Fruit fly (Drosophila melanogaster): ENCODE measurements around the gene PGRP-SA.
A peak's percentile ranks its signal among the peaks of the same experiment; 100 is the strongest.

PGRP-SA gene

DNA sequence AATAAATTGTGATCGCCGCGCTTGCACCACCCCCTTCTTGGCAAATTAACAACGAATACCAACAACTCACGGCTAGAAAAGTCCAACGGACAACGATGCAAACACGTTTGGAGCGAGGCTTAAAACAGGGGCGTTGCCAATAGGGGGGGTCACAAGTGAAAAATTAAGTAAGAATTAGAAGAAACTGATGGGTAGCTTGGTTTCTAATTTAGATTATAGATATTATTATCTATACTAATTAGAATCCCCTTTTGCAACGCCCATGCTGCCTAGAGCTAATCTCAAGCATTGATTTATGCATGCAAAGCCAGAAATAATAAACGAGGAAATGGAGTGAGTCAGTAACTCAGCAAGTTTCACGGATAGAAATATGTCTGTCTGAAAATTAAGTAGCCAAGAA lies 43.0 kb upstream of the PGRP-SA start (continued):
- TF ChIP-seq D (optimal IDR thresholded peaks at IDR 0.05), result no peak
- peak; percentile 20 for TF ChIP-seq D (GFP tag; optimal IDR thresholded peaks at IDR 0.05)
- TF ChIP-seq E2f1 (GFP tag; IDR thresholded peaks at IDR 0.05), result peak; percentile 78
- TF ChIP-seq Optix (GFP tag; IDR thresholded peaks at IDR 0.05), result peak; percentile 70; the same call in 2 of the 3 replicates
- TF ChIP-seq Hr3 (GFP tag; optimal IDR thresholded peaks at IDR 0.05), result peak; percentile 58
- peak; percentile 8 for TF ChIP-seq jing (GFP tag; optimal IDR thresholded peaks at IDR 0.05)
- peak; percentile 78 for TF ChIP-seq HLH3B (GFP tag; IDR thresholded peaks at IDR 0.05)
- TF ChIP-seq Oli (tag; optimal IDR thresholded peaks at IDR 0.05), result peak; percentile 65
- TF ChIP-seq lmd (GFP tag; IDR thresholded peaks at IDR 0.05), result peak; percentile 88
- TF ChIP-seq CG7372 (GFP tag; IDR thresholded peaks at IDR 0.05), result peak; percentile 83
- peak; percentile 84 for TF ChIP-seq row (GFP tag; IDR thresholded peaks at IDR 0.05)
- TF ChIP-seq CG12391 (tag; optimal IDR thresholded peaks at IDR 0.05), result peak; percentile 66
- peak; percentile 78 for TF ChIP-seq H2.0 (GFP tag; IDR thresholded peaks at IDR 0.05)
- no peak for TF ChIP-seq ash1 (GFP tag; optimal IDR thresholded peaks at IDR 0.05)
- TF ChIP-seq CG15269 (tag; optimal IDR thresholded peaks at IDR 0.05), result peak; percentile 86
- TF ChIP-seq CG1603 (tag; optimal IDR thresholded peaks at IDR 0.05), result peak; percentile 48
- no peak for TF ChIP-seq cg (GFP tag; optimal IDR thresholded peaks at IDR 0.05)
- peak; percentile 43 for TF ChIP-seq CG7987 (GFP tag; optimal IDR thresholded peaks at IDR 0.05)
- peak; percentile 1 for TF ChIP-seq ab (GFP tag; optimal IDR thresholded peaks at IDR 0.05)
- no peak for TF ChIP-seq CG9797 (GFP tag; optimal IDR thresholded peaks at IDR 0.05)
- no peak for TF ChIP-seq Spps (tag; optimal IDR thresholded peaks at IDR 0.05)
- peak; percentile 95 for TF ChIP-seq Drgx (GFP tag; IDR thresholded peaks at IDR 0.05)
- no peak for TF ChIP-seq pum (GFP tag; optimal IDR thresholded peaks at IDR 0.05)
- TF ChIP-seq CHES-1-like (GFP tag; optimal IDR thresholded peaks at IDR 0.05), result no peak
- TF ChIP-seq vfl (GFP tag; optimal IDR thresholded peaks at IDR 0.05), result peak; percentile 41
- TF ChIP-seq CG4328 (GFP tag; optimal IDR thresholded peaks at IDR 0.05), result no peak
- no peak for TF ChIP-seq Doc3 (GFP tag; IDR thresholded peaks at IDR 0.05; ENCODE audit: partially characterized antibody)
- peak; percentile 55 for TF ChIP-seq slou (GFP tag; optimal IDR thresholded peaks at IDR 0.05)
- no peak for TF ChIP-seq vnd (GFP tag; IDR thresholded peaks at IDR 0.05; ENCODE audit: partially characterized antibody)
- peak; percentile 79 for TF ChIP-seq esg (GFP tag; conservative IDR thresholded peaks at IDR 0.05)
- no peak for TF ChIP-seq dm (GFP tag; optimal IDR thresholded peaks at IDR 0.05)
- TF ChIP-seq CG15696 (tag; optimal IDR thresholded peaks at IDR 0.05), result no peak
- TF ChIP-seq chn (GFP tag; optimal IDR thresholded peaks at IDR 0.05), result peak; percentile 38
- peak; percentile 34 for TF ChIP-seq Chrac-16 (GFP tag; optimal IDR thresholded peaks at IDR 0.05)
- TF ChIP-seq CG1647 (GFP tag; optimal IDR thresholded peaks at IDR 0.05), result peak; percentile 0
- TF ChIP-seq CG14667 (GFP tag; IDR thresholded peaks at IDR 0.05), result peak; percentile 69; the same call in 1 of the 2 replicates
- peak; percentile 71 for TF ChIP-seq Hmr (GFP tag; optimal IDR thresholded peaks at IDR 0.05)
- peak; percentile 66; the same call in 1 of the 3 replicates for TF ChIP-seq ase (GFP tag; IDR thresholded peaks at IDR 0.05)
- no peak for TF ChIP-seq CG16813 (GFP tag; IDR thresholded peaks at IDR 0.05; ENCODE audit: partially characterized antibody)
- peak; percentile 19 for TF ChIP-seq kah (GFP tag; optimal IDR thresholded peaks at IDR 0.05)
- TF ChIP-seq fu2 (GFP tag; optimal IDR thresholded peaks at IDR 0.05), result no peak
- 0 out of 3 replicates have a peak, but pooled peaks have one; percentile 52 for TF ChIP-seq CG11093 (GFP tag; IDR thresholded peaks at IDR 0.05)
- peak; percentile 74 for TF ChIP-seq stc (GFP tag; IDR thresholded peaks at IDR 0.05)
- TF ChIP-seq crc (GFP tag; optimal IDR thresholded peaks at IDR 0.05), result no peak
- TF ChIP-seq BtbVII (GFP tag; optimal IDR thresholded peaks at IDR 0.05), result peak; percentile 66
- TF ChIP-seq Lim3 (GFP tag; IDR thresholded peaks at IDR 0.05), result no peak
- TF ChIP-seq CG32767 (GFP tag; IDR thresholded peaks at IDR 0.05), result peak; percentile 55; the same call in 1 of the 2 replicates
- TF ChIP-seq fru (optimal IDR thresholded peaks at IDR 0.05), result no peak
- peak; percentile 67 for TF ChIP-seq CG18619 (GFP tag; optimal IDR thresholded peaks at IDR 0.05)
- TF ChIP-seq wor (GFP tag; IDR thresholded peaks at IDR 0.05), result peak; percentile 41; the same call in 1 of the 2 replicates
- TF ChIP-seq CG2199 (GFP tag; IDR thresholded peaks at IDR 0.05), result peak; percentile 77
- TF ChIP-seq CG18764 (GFP tag; optimal IDR thresholded peaks at IDR 0.05), result no peak
